Fruit fly (Drosophila melanogaster): ENCODE results near the gene CG12438.

- TF ChIP-seq EcR (GFP tag; optimal IDR thresholded peaks at IDR 0.05) (no peak), usp (GFP tag; optimal IDR thresholded peaks at IDR 0.05) (no peak)
These were observed 5.7 kb upstream of the CG12438 start for dm6 chr2L:8746350-8746759.
